Worm (Caenorhabditis elegans): ENCODE measurements around the gene lin-9.

Gene lin-9

ce11 chrIII:8867922-8868655, 35.8 kb downstream of the lin-9 start (continued):
- TF ChIP-seq fkh-4 (tag; optimal IDR thresholded peaks at IDR 0.05; ENCODE audit: borderline replicate concordance) (no peak), mab-9 (GFP tag; IDR thresholded peaks at IDR 0.05) (no peak), fkh-8 (tag; optimal IDR thresholded peaks at IDR 0.05) (no peak), skn-1 (tag; optimal IDR thresholded peaks at IDR 0.05) (peak; percentile 46), nhr-90 (tag; optimal IDR thresholded peaks at IDR 0.05; ENCODE audit: poor library complexity) (peak; percentile 40), nhr-11 (tag; optimal IDR thresholded peaks at IDR 0.05) (no peak), egl-13 (tag; optimal IDR thresholded peaks at IDR 0.05) (no peak), nhr-237 (tag; optimal IDR thresholded peaks at IDR 0.05) (no peak), hlh-17 (GFP tag; optimal IDR thresholded peaks at IDR 0.05; ENCODE audit: borderline replicate concordance) (no peak), sptf-1 (tag; optimal IDR thresholded peaks at IDR 0.05) (no peak), hpl-2 (GFP tag; optimal IDR thresholded peaks at IDR 0.05) (peak; percentile 39), lin-39 (tag; optimal IDR thresholded peaks at IDR 0.05) (no peak), nhr-12 (tag; optimal IDR thresholded peaks at IDR 0.05) (no peak), ceh-8 (GFP tag; optimal IDR thresholded peaks at IDR 0.05) (no peak), nhr-47 (tag; optimal IDR thresholded peaks at IDR 0.05) (no peak), nhr-76 (tag; optimal IDR thresholded peaks at IDR 0.05) (no peak), pag-3 (tag; optimal IDR thresholded peaks at IDR 0.05; ENCODE audit: borderline replicate concordance, insufficient read depth) (no peak), rnt-1 (tag; optimal IDR thresholded peaks at IDR 0.05) (no peak), C04F5.9 (tag; optimal IDR thresholded peaks at IDR 0.05) (no peak), nhr-20 (tag; optimal IDR thresholded peaks at IDR 0.05) (peak; percentile 74), lir-3 (tag; optimal IDR thresholded peaks at IDR 0.05; ENCODE audit: poor library complexity) (peak; percentile 7), nhr-19 (GFP tag; conservative IDR thresholded peaks at IDR 0.05) (peak; percentile 24; the same call in 1 of the 2 replicates), F16B12.6 (tag; optimal IDR thresholded peaks at IDR 0.05) (no peak), zag-1 (tag; optimal IDR thresholded peaks at IDR 0.05) (no peak), efl-1 (optimal IDR thresholded peaks at IDR 0.05) (no peak), efl-1 (GFP tag; optimal IDR thresholded peaks at IDR 0.05 in 1 of 2) (peak; percentile 5 to 86), aly-2 (tag; optimal IDR thresholded peaks at IDR 0.05) (no peak), nhr-71 (tag; optimal IDR thresholded peaks at IDR 0.05) (peak; percentile 69), mef-2 (tag; optimal IDR thresholded peaks at IDR 0.05) (no peak), lsy-2 (tag; optimal IDR thresholded peaks at IDR 0.05) (peak; percentile 8 to 49), blmp-1 (tag; optimal IDR thresholded peaks at IDR 0.05) (peak; percentile 87), ceh-88 (GFP tag; IDR thresholded peaks at IDR 0.05) (no peak), ces-1 (GFP tag; optimal IDR thresholded peaks at IDR 0.05) (no peak), sup-37 (GFP tag; optimal IDR thresholded peaks at IDR 0.05) (no peak), Y116A8C.19 (tag; optimal IDR thresholded peaks at IDR 0.05; ENCODE audit: borderline replicate concordance) (no peak), pax-3 (tag; optimal IDR thresholded peaks at IDR 0.05) (no peak), xbp-1 (tag; optimal IDR thresholded peaks at IDR 0.05) (no peak), ztf-4 (tag; optimal IDR thresholded peaks at IDR 0.05) (no peak), dpl-1 (GFP tag; optimal IDR thresholded peaks at IDR 0.05) (peak in 2 of 3 experiments; percentile 2 to 18), C34B4.2 (tag; optimal IDR thresholded peaks at IDR 0.05) (no peak), nhr-85 (tag) (peak; percentile 82), lin-13 (GFP tag; optimal IDR thresholded peaks at IDR 0.05) (no peak), unc-62 (GFP tag; optimal IDR thresholded peaks at IDR 0.05) (no peak), ama-1 (optimal IDR thresholded peaks at IDR 0.05) (no peak), sox-4 (tag; optimal IDR thresholded peaks at IDR 0.05) (no peak), fos-1 (tag; optimal IDR thresholded peaks at IDR 0.05) (no peak), snpc-4 (tag; optimal IDR thresholded peaks at IDR 0.05) (no peak), ets-5 (GFP tag; IDR thresholded peaks at IDR 0.05) (no peak), C16A3.4 (tag; optimal IDR thresholded peaks at IDR 0.05) (no peak), lin-35 (GFP tag; optimal IDR thresholded peaks at IDR 0.05) (peak in 1 of 2 experiments; percentile 70), tbx-2 (tag; optimal IDR thresholded peaks at IDR 0.05) (no peak), tlp-1 (tag; optimal IDR thresholded peaks at IDR 0.05) (no peak), aha-1 (tag; optimal IDR thresholded peaks at IDR 0.05) (no peak)
